Worm (Caenorhabditis elegans): Measurements from ENCODE around the gene mrpl-32.

DNA sequence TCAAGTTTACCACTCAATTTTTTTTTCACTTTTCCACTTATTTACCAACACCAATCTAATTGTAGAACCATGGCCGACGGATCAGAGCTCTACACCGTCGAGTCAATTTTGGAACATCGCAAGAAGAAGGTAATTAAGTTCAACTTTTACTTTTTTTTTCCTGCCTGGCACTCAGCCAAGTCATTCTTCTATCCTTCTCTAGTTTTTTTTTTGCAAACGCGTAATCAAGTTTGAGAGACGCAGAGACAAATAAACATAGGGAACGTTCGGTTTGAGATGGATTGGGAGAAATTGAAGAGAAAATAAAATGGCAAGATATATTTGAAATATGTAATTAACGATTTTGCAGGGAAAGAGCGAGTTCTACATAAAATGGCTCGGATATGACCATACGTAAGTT, 23.3 kb upstream of the mrpl-32 start, which contains the start of gene cec-1:
- TF ChIP-seq nhr-77 (tag; optimal IDR thresholded peaks at IDR 0.05) (no peak), lin-39 (tag; optimal IDR thresholded peaks at IDR 0.05) (no peak)
